Worm (Caenorhabditis elegans): ENCODE measurements around the gene F28A12.3.

The F28A12.3 gene

DNA sequence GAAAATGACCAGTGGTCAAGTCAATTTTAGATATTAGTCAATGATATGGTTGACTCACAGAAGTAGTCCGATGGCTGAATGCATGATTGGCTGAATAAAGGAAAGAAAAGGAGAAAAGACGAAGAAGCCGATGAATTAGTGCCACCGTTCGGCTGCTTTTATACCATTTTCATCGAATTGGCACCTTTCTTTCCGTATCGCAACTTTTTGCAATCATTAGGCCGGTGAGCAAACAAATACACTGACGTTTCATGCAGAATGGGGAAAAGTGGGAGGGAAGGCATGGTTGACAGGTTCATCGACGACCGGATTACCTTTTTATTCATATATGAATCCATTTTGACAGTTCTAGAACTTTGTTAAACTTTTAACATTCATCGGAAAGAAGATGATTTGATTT, 20.0 kb downstream of the F28A12.3 start, which contains the start of gene idpc-2:
idpc-2 (minus strand) TSS at position 101 of the 400 bp plus-strand sequence.
- TF ChIP-seq mdl-1 (tag; optimal IDR thresholded peaks at IDR 0.05) (no peak), lin-39 (tag; optimal IDR thresholded peaks at IDR 0.05) (no peak), sma-3 (GFP tag; optimal IDR thresholded peaks at IDR 0.05) (no peak), nhr-10 (tag; optimal IDR thresholded peaks at IDR 0.05) (no peak), aly-2 (tag; optimal IDR thresholded peaks at IDR 0.05) (no peak), crh-2 (tag; optimal IDR thresholded peaks at IDR 0.05) (no peak), ztf-1 (GFP tag; conservative IDR thresholded peaks at IDR 0.05) (no peak), unc-55 (GFP tag; optimal IDR thresholded peaks at IDR 0.05) (no peak), elt-1 (tag; optimal IDR thresholded peaks at IDR 0.05) (no peak), C34F6.9 (tag; optimal IDR thresholded peaks at IDR 0.05) (no peak), ZK546.5 (tag; optimal IDR thresholded peaks at IDR 0.05) (no peak), lin-11 (tag; optimal IDR thresholded peaks at IDR 0.05) (no peak)

DNA sequence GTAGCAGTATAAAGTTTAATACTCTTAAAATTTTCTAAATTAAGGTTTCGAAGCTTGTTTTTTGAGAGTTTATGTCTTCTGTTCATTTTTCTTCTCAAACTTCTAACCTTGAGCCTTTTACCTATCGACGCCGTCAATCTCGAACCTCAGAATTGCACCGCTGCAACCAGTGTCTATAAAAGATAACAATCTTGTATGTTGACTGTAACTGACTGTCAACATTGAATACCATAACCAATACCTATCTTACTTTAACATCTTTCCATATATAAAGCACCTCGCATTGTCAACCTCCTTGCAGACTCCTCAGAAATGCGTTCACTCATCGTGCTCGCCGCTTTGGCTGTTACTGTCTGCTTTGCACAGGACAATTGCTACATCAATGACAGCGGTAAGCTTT, 22.4 kb downstream of the F28A12.3 start, which contains the start of gene grd-5:
grd-5 (plus strand) TSS at position 295 of the 400 bp plus-strand sequence.
- TF ChIP-seq nhr-21 (tag; optimal IDR thresholded peaks at IDR 0.05) (no peak), mab-5 (tag; optimal IDR thresholded peaks at IDR 0.05) (no peak), sma-9 (GFP tag; optimal IDR thresholded peaks at IDR 0.05) (peak; percentile 39), sma-9 (tag; optimal IDR thresholded peaks at IDR 0.05) (no peak), ztf-1 (GFP tag; conservative IDR thresholded peaks at IDR 0.05) (no peak), ZK546.5 (tag; optimal IDR thresholded peaks at IDR 0.05) (no peak), mbf-1 (tag; optimal IDR thresholded peaks at IDR 0.05) (no peak), peb-1 (tag; optimal IDR thresholded peaks at IDR 0.05) (no peak)

DNA sequence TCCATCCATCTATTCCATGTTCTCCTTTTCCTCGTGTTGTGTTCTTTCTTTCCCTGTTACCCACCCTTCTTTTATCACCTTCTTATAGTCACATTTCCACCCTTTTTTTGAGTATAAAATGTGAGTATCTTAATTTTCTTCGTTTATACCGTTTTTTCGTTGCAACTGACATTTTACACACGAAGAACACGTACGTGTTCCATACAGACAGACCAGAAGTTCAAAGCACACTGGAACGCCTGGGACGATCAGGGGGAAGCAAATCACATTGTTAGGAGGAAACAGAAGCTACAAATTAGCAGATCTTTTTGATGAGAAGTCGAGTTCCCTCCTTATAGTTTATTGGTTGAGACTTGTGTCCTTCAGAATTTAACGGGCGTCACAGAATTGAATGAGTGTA, 25.5 kb downstream of the F28A12.3 start:
- TF ChIP-seq peb-1 (tag; optimal IDR thresholded peaks at IDR 0.05) (no peak), blmp-1 (tag; optimal IDR thresholded peaks at IDR 0.05; ENCODE audit: insufficient read depth) (no peak), sma-9 (GFP tag; optimal IDR thresholded peaks at IDR 0.05) (no peak), sma-9 (tag; optimal IDR thresholded peaks at IDR 0.05) (no peak)

DNA sequence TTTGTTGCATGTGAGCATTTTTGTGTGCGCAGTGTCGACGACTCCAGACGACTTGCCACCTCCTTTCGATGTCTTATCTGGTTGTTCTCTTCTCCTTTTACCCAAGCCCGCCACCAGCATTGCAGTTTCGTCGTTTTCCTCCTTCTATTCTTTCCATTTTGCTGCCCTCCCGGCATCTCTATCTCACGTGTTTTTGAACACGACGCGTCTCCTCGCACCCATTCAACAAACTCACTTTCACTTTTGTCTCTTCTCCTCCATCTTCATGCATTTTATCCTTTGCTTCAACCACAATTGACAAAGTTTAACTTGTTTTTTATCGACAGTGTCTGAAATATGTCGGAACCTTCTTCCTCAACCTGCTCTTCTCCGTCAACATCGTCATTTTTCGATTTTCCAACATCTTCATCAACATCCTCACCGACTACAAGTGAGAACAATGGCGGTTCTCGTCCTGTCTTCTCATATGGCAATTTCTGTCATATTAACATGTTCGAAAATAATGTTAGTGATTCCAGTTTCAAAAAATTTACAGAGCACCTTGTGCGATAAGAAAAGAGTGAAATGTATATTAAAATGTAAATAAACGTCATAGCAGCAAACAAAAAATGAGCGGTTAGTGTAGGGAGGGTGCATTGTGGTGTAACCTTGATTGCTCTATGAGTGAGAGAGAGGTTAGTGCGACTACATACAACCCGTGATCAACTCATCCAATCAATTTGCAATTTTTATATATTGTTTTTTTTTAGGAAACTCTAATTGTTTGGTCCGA, 30.3 kb downstream of the F28A12.3 start, which contains the start of gene fip-4:
fip-4 (minus strand) TSS at position 636 of the 772 bp plus-strand sequence.
- peak in 1 of 2 experiments; percentile 34 for TF ChIP-seq mdl-1 (tag; optimal IDR thresholded peaks at IDR 0.05)
- peak; percentile 98 for TF ChIP-seq blmp-1 (tag; optimal IDR thresholded peaks at IDR 0.05; ENCODE audit: insufficient read depth)
- TF ChIP-seq lin-13 (GFP tag; optimal IDR thresholded peaks at IDR 0.05) = no peak
- peak; percentile 29 for TF ChIP-seq sma-3 (GFP tag; optimal IDR thresholded peaks at IDR 0.05)
- TF ChIP-seq lsy-2 (tag; optimal IDR thresholded peaks at IDR 0.05) = peak in 1 of 2 experiments; percentile 22
- TF ChIP-seq lin-11 (tag; optimal IDR thresholded peaks at IDR 0.05) = no peak
- TF ChIP-seq R02D3.7 (tag; optimal IDR thresholded peaks at IDR 0.05) = no peak
- TF ChIP-seq nhr-23 (tag; optimal IDR thresholded peaks at IDR 0.05) = no peak
- TF ChIP-seq F13H6.1 (tag; optimal IDR thresholded peaks at IDR 0.05) = peak; percentile 7
- peak; percentile 70 for TF ChIP-seq sma-9 (GFP tag; optimal IDR thresholded peaks at IDR 0.05)
- no peak for TF ChIP-seq sma-9 (tag; optimal IDR thresholded peaks at IDR 0.05)
- TF ChIP-seq nhr-25 (tag; optimal IDR thresholded peaks at IDR 0.05) = peak; percentile 79
- peak; percentile 46 for TF ChIP-seq nhr-129 (tag; optimal IDR thresholded peaks at IDR 0.05)
- TF ChIP-seq nhr-77 (tag; optimal IDR thresholded peaks at IDR 0.05) = no peak
- TF ChIP-seq sem-4 (tag; optimal IDR thresholded peaks at IDR 0.05) = peak; percentile 28
- TF ChIP-seq elt-3 (tag; optimal IDR thresholded peaks at IDR 0.05) = no peak
- peak; percentile 43 for TF ChIP-seq fos-1 (tag; optimal IDR thresholded peaks at IDR 0.05)
- TF ChIP-seq nhr-21 (tag; optimal IDR thresholded peaks at IDR 0.05) = peak; percentile 44
- no peak for TF ChIP-seq nhr-10 (tag; optimal IDR thresholded peaks at IDR 0.05)
- TF ChIP-seq C34F6.9 (tag; optimal IDR thresholded peaks at IDR 0.05) = peak; percentile 45
- TF ChIP-seq unc-39 (tag; optimal IDR thresholded peaks at IDR 0.05) = no peak
- peak; percentile 55 for TF ChIP-seq ama-1 (optimal IDR thresholded peaks at IDR 0.05)
- TF ChIP-seq nhr-237 (tag; optimal IDR thresholded peaks at IDR 0.05) = no peak
